Fruit fly (Drosophila melanogaster): ENCODE data around the gene CG8042.

CG8042 gene

DNA sequence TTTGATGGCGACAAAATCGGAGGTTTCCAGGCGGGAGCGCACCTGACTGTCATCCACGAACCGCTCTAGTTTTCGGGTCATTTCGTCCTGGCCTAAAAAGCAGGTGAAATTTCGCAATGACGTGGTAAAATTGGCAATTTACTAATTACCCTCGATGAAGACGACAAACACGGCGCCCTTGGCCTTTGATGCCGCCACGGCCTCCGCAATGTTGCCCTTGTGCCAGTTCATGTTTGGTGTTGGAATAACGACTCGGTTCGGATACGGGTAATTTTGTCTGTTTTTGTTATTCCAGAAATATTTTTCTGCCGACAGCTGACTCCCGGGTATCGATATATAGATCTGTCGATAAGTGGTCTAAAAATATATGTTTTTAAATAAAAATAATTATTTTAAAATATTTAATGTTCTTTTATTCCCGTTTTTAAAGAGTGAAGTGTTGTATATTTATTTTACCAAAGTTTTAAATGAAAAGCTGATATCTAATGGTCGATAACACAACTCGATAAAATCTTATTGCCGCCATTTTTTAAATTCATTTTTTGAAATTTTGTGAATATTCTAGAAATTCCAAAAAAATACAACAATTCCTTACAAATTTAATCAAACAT lies at the start of gene CG8042:
CG8042 (minus strand) TSS at position 321 of the 611 bp plus-strand sequence.
- TF ChIP-seq h (optimal IDR thresholded peaks at IDR 0.05) (no peak), insv (optimal IDR thresholded peaks at IDR 0.05) (no peak), psq (optimal IDR thresholded peaks at IDR 0.05) (no peak), Sin3A (optimal IDR thresholded peaks at IDR 0.05) (no peak), Myc (optimal IDR thresholded peaks at IDR 0.05) (no peak), ttk (optimal IDR thresholded peaks at IDR 0.05) (no peak)

DNA sequence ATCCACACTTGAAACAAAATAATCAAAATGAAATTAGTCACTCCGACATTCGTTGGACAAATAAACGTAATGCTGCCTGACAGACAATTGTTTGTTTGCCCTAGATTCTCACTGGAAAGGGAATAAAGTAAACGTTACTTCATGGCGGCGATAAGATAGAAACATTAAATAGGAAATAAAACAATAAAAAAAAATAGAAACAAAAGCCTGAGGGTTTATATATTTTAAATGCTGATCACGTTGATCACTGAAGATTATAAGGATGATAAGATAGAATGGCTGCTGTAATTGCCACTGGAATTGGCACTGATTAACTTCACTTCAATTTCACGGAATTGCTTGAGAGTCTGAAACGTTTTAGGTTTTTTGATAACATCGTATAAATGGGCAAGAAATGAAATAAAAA lies 43.9 kb upstream of the CG8042 start:
- TF ChIP-seq Myc (optimal IDR thresholded peaks at IDR 0.05) (no peak), ttk (optimal IDR thresholded peaks at IDR 0.05) (no peak), h (optimal IDR thresholded peaks at IDR 0.05) (no peak), insv (optimal IDR thresholded peaks at IDR 0.05) (no peak), psq (optimal IDR thresholded peaks at IDR 0.05) (no peak), Sin3A (optimal IDR thresholded peaks at IDR 0.05) (no peak)

DNA sequence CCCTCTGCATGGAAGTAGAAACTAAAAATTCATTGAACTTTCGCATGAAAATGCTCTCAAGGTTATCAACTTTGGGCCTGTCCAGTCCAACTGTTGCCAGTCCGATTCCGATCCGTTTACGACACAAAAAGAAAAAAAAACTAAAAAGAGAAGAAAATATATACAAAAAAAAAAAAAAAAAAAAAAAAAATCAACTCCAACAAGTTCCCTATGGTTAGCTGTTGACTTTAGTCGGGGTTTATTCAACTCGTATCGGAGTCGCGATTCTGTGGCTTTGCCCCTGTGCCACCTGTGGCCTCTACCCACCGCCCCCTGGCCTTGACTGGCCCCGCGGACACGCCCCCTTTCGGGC lies 39.0 kb upstream of the CG8042 start:
- TF ChIP-seq Myc (optimal IDR thresholded peaks at IDR 0.05) (no peak), Sin3A (optimal IDR thresholded peaks at IDR 0.05) (no peak), ttk (optimal IDR thresholded peaks at IDR 0.05) (no peak), h (optimal IDR thresholded peaks at IDR 0.05) (no peak), insv (optimal IDR thresholded peaks at IDR 0.05) (no peak), psq (optimal IDR thresholded peaks at IDR 0.05) (no peak)

DNA sequence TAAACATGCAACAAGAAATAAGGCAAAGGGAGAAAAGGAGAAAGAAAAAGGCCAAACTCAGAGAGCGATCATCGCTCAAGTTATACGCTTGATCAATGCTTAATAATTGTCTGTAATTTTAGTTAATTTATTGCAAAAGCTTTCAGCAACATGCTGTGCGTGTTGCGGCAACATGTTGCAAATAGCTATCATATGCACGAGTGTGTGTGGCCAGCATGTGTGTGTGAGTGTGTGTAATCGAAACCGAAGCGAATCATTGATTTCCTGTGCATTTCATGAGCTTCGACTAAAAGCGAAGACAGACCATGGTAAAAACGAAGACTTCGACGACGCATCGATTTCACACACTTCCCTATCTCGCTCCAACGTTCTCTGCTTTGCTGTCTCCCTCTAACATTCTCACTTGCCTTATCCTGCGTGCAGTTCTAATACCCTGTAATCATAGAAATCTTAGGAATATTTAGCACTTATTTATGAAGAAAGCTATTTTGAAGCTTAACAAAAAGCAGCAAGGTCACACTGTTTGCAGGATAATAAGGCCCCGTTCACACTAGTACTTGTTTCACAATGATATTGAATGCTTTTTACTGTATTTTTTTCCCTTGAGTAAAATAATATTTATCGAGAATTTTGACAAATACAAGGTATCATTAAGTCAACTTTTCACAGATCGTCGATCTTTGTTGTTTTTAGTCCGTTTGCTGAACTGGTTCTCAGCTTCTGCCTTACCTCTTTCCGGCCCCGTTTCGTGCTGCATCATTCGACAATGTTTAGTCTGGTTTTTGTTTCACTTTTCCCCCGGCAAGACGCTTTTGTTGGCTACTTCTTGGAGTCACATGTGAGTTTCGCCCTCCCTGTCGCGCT lies 38.4 kb upstream of the CG8042 start:
- no peak for TF ChIP-seq Sin3A (optimal IDR thresholded peaks at IDR 0.05)
- no peak for TF ChIP-seq h (optimal IDR thresholded peaks at IDR 0.05)
- TF ChIP-seq insv (optimal IDR thresholded peaks at IDR 0.05): no peak
- TF ChIP-seq Myc (optimal IDR thresholded peaks at IDR 0.05): no peak
- no peak for TF ChIP-seq ttk (optimal IDR thresholded peaks at IDR 0.05)
- TF ChIP-seq psq (optimal IDR thresholded peaks at IDR 0.05): no peak

DNA sequence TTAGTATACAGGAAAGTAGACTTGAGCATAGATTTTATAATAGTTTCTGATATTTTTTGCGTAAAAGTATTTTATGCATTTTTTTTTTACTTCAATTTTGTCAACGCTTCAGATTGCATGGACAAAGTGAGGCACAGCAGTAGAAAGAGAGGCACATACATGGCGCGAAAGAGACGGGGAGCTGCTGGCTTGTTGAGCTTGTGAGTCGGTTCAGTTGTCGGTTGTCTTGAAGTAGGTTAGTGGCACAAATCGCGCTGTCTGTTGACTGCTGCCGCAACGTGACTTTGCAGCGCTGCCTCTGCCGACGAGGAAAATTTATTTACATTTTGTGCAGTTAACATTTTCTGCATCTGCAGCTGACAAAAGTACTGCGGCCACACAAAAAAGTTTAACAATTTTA lies 31.0 kb upstream of the CG8042 start:
- TF ChIP-seq Myc (optimal IDR thresholded peaks at IDR 0.05): no peak
- no peak for TF ChIP-seq Sin3A (optimal IDR thresholded peaks at IDR 0.05)
- TF ChIP-seq psq (optimal IDR thresholded peaks at IDR 0.05): no peak
- TF ChIP-seq insv (optimal IDR thresholded peaks at IDR 0.05): no peak
- TF ChIP-seq ttk (optimal IDR thresholded peaks at IDR 0.05): no peak
- no peak for TF ChIP-seq h (optimal IDR thresholded peaks at IDR 0.05)

DNA sequence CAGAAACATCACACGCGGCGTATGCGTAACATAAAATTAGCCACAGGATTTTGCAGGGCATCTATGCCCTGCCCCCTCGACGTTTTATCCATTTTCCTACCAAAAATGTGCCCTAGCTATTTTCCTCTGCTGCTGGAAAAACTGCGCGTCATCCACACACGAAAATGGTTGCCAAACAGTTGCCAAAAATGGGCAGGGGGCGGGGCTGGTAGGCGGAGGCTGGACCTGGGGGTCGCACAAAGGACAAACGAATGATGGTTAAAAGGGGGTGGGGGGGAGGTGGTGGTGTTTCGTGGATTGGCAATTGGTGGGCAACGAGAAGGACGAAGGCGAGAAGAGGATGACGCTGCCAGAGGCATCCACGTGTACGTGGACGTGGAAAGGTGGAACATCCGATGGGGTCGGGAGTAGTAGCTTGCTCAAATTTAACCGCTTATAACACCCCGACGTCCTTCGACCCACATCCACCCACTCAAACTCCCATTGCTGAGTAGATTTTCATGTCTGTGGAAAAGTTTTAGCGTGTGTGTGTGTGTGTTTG lies 26.3 kb upstream of the CG8042 start:
- TF ChIP-seq h (optimal IDR thresholded peaks at IDR 0.05) (no peak), psq (optimal IDR thresholded peaks at IDR 0.05) (no peak), Myc (optimal IDR thresholded peaks at IDR 0.05) (no peak)

DNA sequence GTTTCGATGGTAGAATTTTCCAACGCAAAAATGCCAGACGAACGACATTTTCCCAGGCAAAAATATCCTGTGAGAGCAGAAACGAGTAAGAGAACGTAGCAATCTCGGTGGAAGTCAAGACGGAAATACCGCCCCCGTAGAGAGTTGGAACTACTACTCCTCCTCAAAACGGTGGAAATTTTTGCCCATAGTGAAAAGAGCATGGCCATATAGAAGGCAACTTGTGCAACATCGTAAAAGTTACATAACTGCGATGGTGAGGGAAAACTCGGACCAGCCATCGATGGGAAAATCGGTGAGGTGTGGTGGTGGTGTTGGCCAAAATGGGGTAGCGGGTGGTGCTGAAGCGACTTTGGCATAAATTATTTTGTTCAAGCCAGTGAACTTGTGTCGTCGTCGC lies 25.1 kb upstream of the CG8042 start:
- no peak for TF ChIP-seq ttk (optimal IDR thresholded peaks at IDR 0.05)
- TF ChIP-seq insv (optimal IDR thresholded peaks at IDR 0.05): no peak
- no peak for TF ChIP-seq psq (optimal IDR thresholded peaks at IDR 0.05)
- no peak for TF ChIP-seq Sin3A (optimal IDR thresholded peaks at IDR 0.05)
- TF ChIP-seq h (optimal IDR thresholded peaks at IDR 0.05): no peak
- TF ChIP-seq Myc (optimal IDR thresholded peaks at IDR 0.05): no peak

DNA sequence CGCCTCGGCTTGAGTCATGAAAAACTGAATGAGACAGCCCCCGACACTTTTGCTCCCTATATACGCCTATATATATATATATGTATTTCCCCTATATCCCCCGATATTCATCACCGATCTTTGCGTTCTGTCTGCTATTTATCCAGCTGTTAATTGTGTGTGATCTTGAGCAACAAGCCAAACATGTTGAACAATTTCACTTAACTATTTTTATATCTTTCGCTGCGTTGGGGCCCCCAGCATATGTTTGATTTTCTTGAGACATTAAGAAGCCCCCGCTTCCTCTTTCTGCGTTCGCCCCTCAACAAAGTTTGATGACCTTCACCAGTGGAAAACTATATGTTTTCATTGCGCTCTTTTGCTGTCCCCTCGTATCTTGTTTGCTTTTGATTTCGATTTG lies 21.6 kb upstream of the CG8042 start:
- no peak for TF ChIP-seq ttk (optimal IDR thresholded peaks at IDR 0.05)
- TF ChIP-seq Sin3A (optimal IDR thresholded peaks at IDR 0.05): no peak
- TF ChIP-seq psq (optimal IDR thresholded peaks at IDR 0.05): no peak
- no peak for TF ChIP-seq h (optimal IDR thresholded peaks at IDR 0.05)
- no peak for TF ChIP-seq insv (optimal IDR thresholded peaks at IDR 0.05)
- no peak for TF ChIP-seq Myc (optimal IDR thresholded peaks at IDR 0.05)

DNA sequence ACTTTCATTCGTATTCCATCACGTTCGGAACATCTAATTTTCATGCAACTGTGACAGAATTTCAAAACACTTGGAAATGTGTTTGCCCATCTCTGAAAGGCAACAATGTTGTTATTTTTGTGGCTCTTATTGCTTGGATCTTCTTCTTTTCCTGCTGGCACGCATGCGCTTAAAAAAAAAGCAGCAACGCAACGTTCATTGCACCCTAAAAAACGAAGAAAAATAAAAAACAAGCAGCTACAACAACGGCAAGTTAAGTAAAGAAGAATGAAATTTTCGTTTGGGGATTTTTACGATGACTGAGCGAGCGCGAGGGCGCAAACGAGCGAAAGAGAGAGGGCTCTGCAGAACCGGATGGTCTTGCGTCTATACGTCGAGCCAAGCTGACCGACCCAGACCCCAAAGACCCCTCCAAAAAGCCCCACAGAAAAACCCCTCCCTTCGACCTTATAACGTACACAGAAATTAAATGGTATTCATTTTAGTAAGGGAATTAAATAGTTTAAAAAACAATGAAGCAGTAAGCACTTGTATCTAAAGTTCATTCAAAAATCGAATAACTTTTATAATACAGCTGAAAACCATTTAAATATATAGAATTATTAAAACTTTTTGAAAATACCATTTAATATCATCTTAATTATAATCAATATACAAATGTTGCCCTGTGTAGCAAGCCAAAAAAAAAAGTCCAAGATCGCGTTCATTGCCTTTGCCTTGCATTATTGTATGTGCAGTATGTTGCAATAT lies 19.0 kb upstream of the CG8042 start:
- TF ChIP-seq ttk (optimal IDR thresholded peaks at IDR 0.05) (no peak), insv (optimal IDR thresholded peaks at IDR 0.05) (no peak)

DNA sequence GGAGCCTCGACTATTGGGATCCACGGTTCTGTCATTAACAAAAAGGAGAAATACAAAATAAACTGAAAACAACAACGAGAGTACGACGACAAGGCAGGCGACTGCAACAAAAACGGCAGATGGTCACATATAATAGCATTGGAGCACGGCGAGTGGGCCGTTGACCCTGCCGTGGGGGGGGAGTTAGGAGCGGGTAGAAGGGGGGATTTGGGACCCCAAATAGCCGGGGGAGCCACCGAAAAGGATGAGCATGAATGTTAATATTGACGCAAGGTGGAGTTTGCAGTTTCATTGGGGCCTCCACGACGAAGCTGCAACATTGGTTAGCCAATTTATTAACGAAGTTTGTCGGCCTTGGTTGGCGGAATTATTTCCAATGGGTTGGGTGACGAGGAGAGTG lies 18.1 kb upstream of the CG8042 start:
- no peak for TF ChIP-seq insv (optimal IDR thresholded peaks at IDR 0.05)
- no peak for TF ChIP-seq Sin3A (optimal IDR thresholded peaks at IDR 0.05)
- TF ChIP-seq Myc (optimal IDR thresholded peaks at IDR 0.05): no peak

DNA sequence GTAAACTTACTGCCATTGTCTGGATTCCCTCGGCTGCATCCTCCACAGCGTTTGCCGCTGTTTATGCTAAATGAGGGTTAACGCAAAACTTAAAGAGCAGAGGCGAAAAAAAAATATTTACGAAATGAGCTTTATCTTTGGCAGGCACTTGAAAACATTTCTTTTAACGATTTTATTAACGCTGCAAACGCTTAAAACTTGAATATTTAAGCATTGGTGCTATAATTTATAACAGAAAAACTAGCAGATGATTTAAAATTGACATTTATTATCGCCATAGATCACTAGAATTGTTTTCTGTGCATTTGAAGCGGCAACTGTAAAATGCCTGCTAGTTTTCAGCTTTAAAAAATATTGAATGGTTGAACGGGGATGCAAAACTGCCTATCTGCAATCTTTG lies 15.5 kb upstream of the CG8042 start:
- TF ChIP-seq psq (optimal IDR thresholded peaks at IDR 0.05): no peak
- TF ChIP-seq Sin3A (optimal IDR thresholded peaks at IDR 0.05): no peak
- TF ChIP-seq Myc (optimal IDR thresholded peaks at IDR 0.05): no peak
- no peak for TF ChIP-seq h (optimal IDR thresholded peaks at IDR 0.05)
- no peak for TF ChIP-seq insv (optimal IDR thresholded peaks at IDR 0.05)
- TF ChIP-seq ttk (optimal IDR thresholded peaks at IDR 0.05): no peak
